Worm (Caenorhabditis elegans): Measurements from ENCODE around the gene far-2.

DNA sequence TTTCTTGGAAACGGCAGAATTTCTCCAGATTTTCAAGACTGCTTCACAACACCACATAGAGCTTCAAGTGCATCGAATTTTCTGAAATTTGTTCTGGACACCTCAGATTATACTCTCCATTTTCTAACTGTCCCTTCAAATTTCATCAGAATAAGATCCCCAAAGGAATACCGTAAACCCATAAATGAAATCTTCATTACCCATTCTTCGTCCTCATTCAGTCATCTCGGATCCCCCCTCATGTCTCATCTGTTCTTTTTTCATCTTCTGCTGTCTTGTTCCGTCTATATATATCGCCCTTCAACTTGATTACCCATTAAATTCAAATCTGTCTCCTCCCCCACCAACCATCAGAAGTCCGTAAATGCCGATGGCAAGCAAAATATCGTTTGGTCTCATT lies 32.4 kb downstream of the far-2 start:
- TF ChIP-seq ets-7 (tag; optimal IDR thresholded peaks at IDR 0.05) = no peak
- no peak for TF ChIP-seq tra-4 (tag; optimal IDR thresholded peaks at IDR 0.05)
- no peak for TF ChIP-seq ama-1 (optimal IDR thresholded peaks at IDR 0.05)
- TF ChIP-seq hnd-1 (tag; optimal IDR thresholded peaks at IDR 0.05) = no peak
- TF ChIP-seq tbx-11 (GFP tag; IDR thresholded peaks at IDR 0.05) = no peak
- TF ChIP-seq ceh-13 (GFP tag; optimal IDR thresholded peaks at IDR 0.05) = no peak
- TF ChIP-seq scrt-1 (GFP tag; IDR thresholded peaks at IDR 0.05) = no peak
- TF ChIP-seq hmg-4 (GFP tag; optimal IDR thresholded peaks at IDR 0.05) = no peak

All from whole organism, early embryonic.